Worm (Caenorhabditis elegans) whole organism, young adult: Measurements from ENCODE around the gene far-6.

Experiments
- B0019.2 ChIP-seq: fragments of 200-800 bp; sonication (Bioruptor generic); conservative IDR thresholded peaks from 2 replicates; pipeline ENCODE4 v1.3.6; 2022; ENCODE audit warnings: missing genetic modification reagents, missing genetic modification characterization, missing compliant biosample characterization
- B0336.3 ChIP-seq: fragments of 200-800 bp; sonication (Bioruptor generic); IDR thresholded peaks from 2 replicates; pipeline ENCODE4 v1.3.6; 2022; ENCODE audit warnings: missing genetic modification characterization, missing compliant biosample characterization
- D2030.7 ChIP-seq: fragments of 200-800 bp; sonication (Bioruptor generic); IDR thresholded peaks from 2 replicates; pipeline ENCODE4 v1.3.6; 2022; ENCODE audit warnings: missing genetic modification reagents, missing genetic modification characterization, missing compliant biosample characterization
- F33H1.4 ChIP-seq: fragments of 200-800 bp; sonication (Bioruptor generic); IDR thresholded peaks from 2 replicates; pipeline ENCODE4 v1.3.6; 2022; ENCODE audit warnings: missing genetic modification reagents, missing genetic modification characterization, missing compliant biosample characterization
- F39B2.1 ChIP-seq: fragments of 200-800 bp; sonication (Bioruptor generic); IDR thresholded peaks from 2 replicates; pipeline ENCODE4 v1.3.6; 2022; ENCODE audit warnings: missing genetic modification reagents, missing genetic modification characterization, missing compliant biosample characterization
- F49E8.2 ChIP-seq: sonication (generic microtip); optimal IDR thresholded peaks from 3 replicates; lab custom pipeline; 2017; ENCODE audit warnings: missing genetic modification characterization, mild to moderate bottlenecking, missing compliant biosample characterization, antibody characterized with exemption, moderate library complexity; ENCODE audit not compliant: insufficient read depth
- F52B5.7 ChIP-seq: sonication (generic microtip); optimal IDR thresholded peaks from 2 replicates; lab custom pipeline; 2016; ENCODE audit warnings: mild to moderate bottlenecking, missing genetic modification characterization, missing compliant biosample characterization
- F57C9.4 ChIP-seq: sonication (generic microtip); optimal IDR thresholded peaks from 2 replicates; lab custom pipeline; 2017; ENCODE audit warnings: mild to moderate bottlenecking, missing genetic modification characterization, missing compliant biosample characterization
- Y53G8AR.9 ChIP-seq: fragments of 200-800 bp; sonication (Bioruptor generic); conservative IDR thresholded peaks from 2 replicates; pipeline ENCODE4 v1.3.6; 2022; ENCODE audit warnings: missing genetic modification reagents, missing genetic modification characterization, missing compliant biosample characterization
- Y56A3A.18 ChIP-seq: fragments of 200-800 bp; sonication (Bioruptor generic); IDR thresholded peaks from 2 replicates; pipeline ENCODE4 v1.3.6; 2022; ENCODE audit warnings: missing genetic modification reagents, missing genetic modification characterization, missing compliant biosample characterization
- Y79H2A.3 ChIP-seq: fragments of 200-800 bp; sonication (Bioruptor generic); conservative IDR thresholded peaks from 2 replicates; pipeline ENCODE4 v1.3.6; 2022; ENCODE audit warnings: missing genetic modification reagents, missing genetic modification characterization, missing compliant biosample characterization
- Y95B8A.8 ChIP-seq: fragments of 200-800 bp; sonication (Bioruptor generic); IDR thresholded peaks from 2 replicates; pipeline ENCODE4 v1.3.6; 2022; ENCODE audit warnings: missing genetic modification reagents, missing genetic modification characterization, missing compliant biosample characterization
- attf-5 ChIP-seq: fragments of 200-800 bp; sonication (Bioruptor generic); optimal IDR thresholded peaks from 2 replicates; lab custom pipeline; 2018; ENCODE audit warnings: mild to moderate bottlenecking, missing genetic modification characterization, missing compliant biosample characterization
- attf-6 ChIP-seq: fragments of 200-800 bp; sonication (Bioruptor generic); IDR thresholded peaks from 2 replicates; pipeline ENCODE4 v1.3.6; 2022; ENCODE audit warnings: missing genetic modification reagents, missing genetic modification characterization, missing compliant biosample characterization
- bed-1 ChIP-seq: fragments of 200-800 bp; sonication (Bioruptor generic); IDR thresholded peaks from 2 replicates; pipeline ENCODE4 v1.3.6; 2022; ENCODE audit warnings: missing genetic modification reagents, missing genetic modification characterization, missing compliant biosample characterization
- bed-2 ChIP-seq: fragments of 200-800 bp; sonication (Bioruptor generic); IDR thresholded peaks from 2 replicates; pipeline ENCODE4 v1.3.6; 2022; ENCODE audit warnings: missing genetic modification reagents, missing genetic modification characterization, missing compliant biosample characterization
- ccch-3 ChIP-seq: fragments of 200-800 bp; sonication (Bioruptor generic); optimal IDR thresholded peaks from 2 replicates; lab custom pipeline; 2018; ENCODE audit warnings: mild to moderate bottlenecking, missing genetic modification characterization, missing compliant biosample characterization
- cebp-2 ChIP-seq: fragments of 200-800 bp; sonication (Bioruptor generic); IDR thresholded peaks from 2 replicates; pipeline ENCODE4 v1.3.6; 2022; ENCODE audit warnings: missing genetic modification characterization, missing compliant biosample characterization
- ceh-40 ChIP-seq: fragments of 200-800 bp; sonication (Bioruptor generic); IDR thresholded peaks from 2 replicates; pipeline ENCODE4 v1.3.6; 2022; ENCODE audit warnings: missing genetic modification characterization, missing compliant biosample characterization
- ceh-79 ChIP-seq: sonication (generic microtip); optimal IDR thresholded peaks from 2 replicates; lab custom pipeline; 2017; ENCODE audit warnings: mild to moderate bottlenecking, missing genetic modification characterization, missing compliant biosample characterization
- dox-1 ChIP-seq: fragments of 200-800 bp; sonication (Bioruptor generic); IDR thresholded peaks from 2 replicates; pipeline ENCODE4 v1.3.6; 2022; ENCODE audit warnings: missing genetic modification reagents, missing genetic modification characterization, missing compliant biosample characterization
- egl-18 ChIP-seq: fragments of 200-800 bp; sonication (Bioruptor generic); IDR thresholded peaks from 2 replicates; pipeline ENCODE4 v1.3.6; 2022; ENCODE audit warnings: missing genetic modification reagents, missing genetic modification characterization, missing compliant biosample characterization
- ekl-4 ChIP-seq: fragments of 200-800 bp; sonication (Bioruptor generic); IDR thresholded peaks from 2 replicates; pipeline ENCODE4 v1.3.6; 2022; ENCODE audit warnings: missing genetic modification reagents, missing genetic modification characterization, missing compliant biosample characterization
- ets-4 ChIP-seq: fragments of 200-800 bp; sonication (Bioruptor generic); optimal IDR thresholded peaks from 2 replicates; lab custom pipeline; 2018; ENCODE audit warnings: mild to moderate bottlenecking, missing genetic modification characterization, missing compliant biosample characterization
- hmg-20 ChIP-seq: fragments of 200-800 bp; sonication (Bioruptor generic); IDR thresholded peaks from 2 replicates; pipeline ENCODE4 v1.3.6; 2022; ENCODE audit warnings: missing genetic modification reagents, missing genetic modification characterization, missing compliant biosample characterization
- hrde-1 ChIP-seq: sonication (generic microtip); optimal IDR thresholded peaks from 2 replicates; lab custom pipeline; 2016; ENCODE audit warnings: missing genetic modification characterization, mild to moderate bottlenecking, missing compliant biosample characterization, moderate library complexity, missing genotype, missing genetic modification reagents, borderline replicate concordance
- let-526 ChIP-seq: fragments of 200-800 bp; sonication (Bioruptor generic); IDR thresholded peaks from 2 replicates; pipeline ENCODE4 v1.3.6; 2022; ENCODE audit warnings: missing genetic modification reagents, missing genetic modification characterization, missing compliant biosample characterization
- lin-26 ChIP-seq: fragments of 200-800 bp; sonication (Bioruptor generic); IDR thresholded peaks from 2 replicates; pipeline ENCODE4 v1.3.6; 2022; ENCODE audit warnings: missing genetic modification reagents, missing genetic modification characterization, missing compliant biosample characterization
- lin-35 ChIP-seq, 3 experiments: fragments of 150-350 bp in 2 of 3; sonication (generic microtip) in 1 of 3; optimal IDR thresholded peaks; 2 replicates each; lab custom pipeline; 2014 to 2018; ENCODE audit warnings: missing biosample characterization in 3 of 3, missing genetic modification characterization in 3 of 3, missing genetic modification reagents in 3 of 3
- lin-54 ChIP-seq: fragments of 200-800 bp; sonication (Bioruptor generic); optimal IDR thresholded peaks from 2 replicates; lab custom pipeline; 2018; ENCODE audit warnings: mild to moderate bottlenecking, missing genetic modification characterization, missing compliant biosample characterization
- lir-1 ChIP-seq: fragments of 200-800 bp; sonication (Bioruptor generic); conservative IDR thresholded peaks from 2 replicates; pipeline ENCODE4 v1.3.6; 2022; ENCODE audit warnings: missing genetic modification reagents, missing genetic modification characterization, missing compliant biosample characterization
- lsl-1 ChIP-seq: fragments of 200-800 bp; sonication (Bioruptor generic); optimal IDR thresholded peaks from 2 replicates; lab custom pipeline; 2018; ENCODE audit warnings: mild to moderate bottlenecking, missing genetic modification characterization, moderate library complexity, missing compliant biosample characterization
- madf-3 ChIP-seq: fragments of 200-800 bp; sonication (Bioruptor generic); IDR thresholded peaks from 2 replicates; pipeline ENCODE4 v1.3.6; 2022; ENCODE audit warnings: missing genetic modification reagents, missing genetic modification characterization, missing compliant biosample characterization
- mes-4 ChIP-seq: sonication (generic microtip); optimal IDR thresholded peaks from 2 replicates; lab custom pipeline; 2016; ENCODE audit warnings: missing genotype, missing genetic modification characterization, missing compliant biosample characterization
- nfyb-1 ChIP-seq: fragments of 200-800 bp; sonication (Bioruptor generic); IDR thresholded peaks from 2 replicates; pipeline ENCODE4 v1.3.6; 2022; ENCODE audit warnings: missing genetic modification reagents, missing genetic modification characterization, missing compliant biosample characterization
- nhr-90 ChIP-seq: sonication (generic microtip); optimal IDR thresholded peaks from 2 replicates; lab custom pipeline; 2016; ENCODE audit warnings: missing genotype, mild to moderate bottlenecking, missing genetic modification characterization, missing compliant biosample characterization
- rpc-1 ChIP-seq, 2 experiments: fragments of 150-350 bp in 1 of 2; sonication (generic microtip) in 1 of 2; optimal IDR thresholded peaks; 2 replicates each; lab custom pipeline; 2014 to 2018; ENCODE audit warnings: missing biosample characterization in 1 of 2, missing genetic modification characterization in 1 of 2, missing genetic modification reagents in 1 of 2, missing genotype in 1 of 2
- snpc-3.4 ChIP-seq: sonication (generic microtip); optimal IDR thresholded peaks from 2 replicates; lab custom pipeline; 2017; ENCODE audit warnings: missing genetic modification characterization, mild to moderate bottlenecking, missing compliant biosample characterization, antibody characterized with exemption, moderate library complexity, missing genotype, missing genetic modification reagents
- snpc-4 ChIP-seq, 5 experiments: fragments of 150-350 bp in 1 of 5; sonication (generic microtip) in 4 of 5; optimal IDR thresholded peaks; 2 replicates each; lab custom pipeline; 2014 to 2018; ENCODE audit warnings: missing genetic modification characterization in 5 of 5, missing biosample characterization in 3 of 5, antibody characterized with exemption in 2 of 5, mild to moderate bottlenecking in 2 of 5, missing compliant biosample characterization in 2 of 5, missing genotype in 2 of 5, moderate library complexity in 2 of 5, missing genetic modification reagents in 1 of 5
- sptf-2 ChIP-seq: fragments of 200-800 bp; sonication (Bioruptor generic); optimal IDR thresholded peaks from 2 replicates; lab custom pipeline; 2018; ENCODE audit warnings: mild to moderate bottlenecking, missing genetic modification characterization, missing compliant biosample characterization
- tbp1 ChIP-seq: fragments of 200-800 bp; sonication (Bioruptor generic); optimal IDR thresholded peaks from 2 replicates; lab custom pipeline; 2018; ENCODE audit warnings: mild to moderate bottlenecking, missing genetic modification characterization, missing compliant biosample characterization
- unc-130 ChIP-seq: sonication (generic microtip); optimal IDR thresholded peaks from 2 replicates; lab custom pipeline; 2016; ENCODE audit warnings: missing genetic modification reagents, missing genetic modification characterization, missing compliant biosample characterization
- unc-62 ChIP-seq: fragments of 150-350 bp; optimal IDR thresholded peaks from 2 replicates; lab custom pipeline; 2014; ENCODE audit warnings: missing biosample characterization, missing genetic modification reagents, missing genetic modification characterization
- zfh-2 ChIP-seq: fragments of 200-800 bp; sonication (Bioruptor generic); conservative IDR thresholded peaks from 2 replicates; pipeline ENCODE4 v1.3.6; 2022; ENCODE audit warnings: missing genetic modification reagents, missing genetic modification characterization, missing compliant biosample characterization
- zim-3 ChIP-seq: sonication (generic microtip); optimal IDR thresholded peaks from 2 replicates; lab custom pipeline; 2017; ENCODE audit warnings: mild to moderate bottlenecking, missing genetic modification characterization, moderate library complexity, missing compliant biosample characterization
- ztf-25 ChIP-seq: fragments of 200-800 bp; sonication (Bioruptor generic); IDR thresholded peaks from 2 replicates; pipeline ENCODE4 v1.3.6; 2022; ENCODE audit warnings: missing genetic modification reagents, missing genetic modification characterization, missing compliant biosample characterization

far-6 gene

ce11 chrIV:13353143-13353773 is 25.1 kb downstream of the far-6 start, which contains the start of the genes rec-8 and mex-5:
rec-8 (minus strand) TSS chrIV:13353193.
mex-5 (plus strand) TSS chrIV:13353723.
- TF ChIP-seq Y53G8AR.9 (0 out of 2 replicates have a peak, but pooled peaks have one; percentile 38), lsl-1 (GFP tag; lab: Kevin White, UChicago) (peak; percentile 97), F52B5.7 (tag; lab: Kevin White, UChicago) (no peak), bed-1 (GFP tag; lab: Robert Waterston, UW) (no peak), ceh-79 (tag; lab: Kevin White, UChicago) (no peak), cebp-2 (no peak), madf-3 (GFP tag; lab: Robert Waterston, UW) (0 out of 2 replicates have a peak, but pooled peaks have one; percentile 29), snpc-4 (GFP tag; optimal IDR thresholded peaks at IDR 0.05; lab: Kevin White, UChicago) (peak; percentile 28), snpc-4 (tag; optimal IDR thresholded peaks at IDR 0.05; lab: Kevin White, UChicago) (peak in 2 of 4 experiments; percentile 43 to 78), egl-18 (GFP tag; lab: Robert Waterston, UW) (no peak), unc-62 (GFP tag; lab: Kevin White, UChicago) (no peak), zim-3 (tag; lab: Kevin White, UChicago) (no peak), let-526 (GFP tag; lab: Robert Waterston, UW) (no peak), attf-5 (no peak), lir-1 (GFP tag; lab: Robert Waterston, UW) (peak; percentile 7; the same call in 1 of the 2 replicates), mes-4 (tag; lab: Kevin White, UChicago) (no peak), ccch-3 (GFP tag; lab: Kevin White, UChicago) (no peak), snpc-3.4 (tag; lab: Kevin White, UChicago) (peak; percentile 97), bed-2 (GFP tag; lab: Robert Waterston, UW) (no peak), hmg-20 (GFP tag; lab: Robert Waterston, UW) (no peak), F33H1.4 (GFP tag; lab: Robert Waterston, UW) (peak; percentile 98), ceh-40 (GFP tag; lab: Robert Waterston, UW) (no peak), rpc-1 (optimal IDR thresholded peaks at IDR 0.05; lab: Kevin White, UChicago) (no peak), rpc-1 (tag; optimal IDR thresholded peaks at IDR 0.05; lab: Kevin White, UChicago) (peak; percentile 12), D2030.7 (peak; percentile 89), ztf-25 (GFP tag; lab: Robert Waterston, UW) (0 out of 2 replicates have a peak, but pooled peaks have one; percentile 52), Y95B8A.8 (GFP tag; lab: Robert Waterston, UW) (peak; percentile 68; the same call in 1 of the 2 replicates), B0019.2 (peak; percentile 84), zfh-2 (GFP tag; lab: Robert Waterston, UW) (no peak), sptf-2 (no peak), unc-130 (peak; percentile 90), ekl-4 (GFP tag; lab: Robert Waterston, UW) (peak; percentile 64; the same call in 1 of the 2 replicates), Y56A3A.18 (no peak), F49E8.2 (tag; lab: Kevin White, UChicago) (peak; percentile 95), B0336.3 (GFP tag; lab: Robert Waterston, UW) (peak; percentile 42; the same call in 1 of the 2 replicates), Y79H2A.3 (no peak), lin-35 (GFP tag; optimal IDR thresholded peaks at IDR 0.05; lab: Kevin White, UChicago) (peak in 2 of 3 experiments; percentile 55 to 84), hrde-1 (no peak), lin-54 (GFP tag; lab: Kevin White, UChicago) (peak; percentile 75), F39B2.1 (no peak), nfyb-1 (GFP tag; lab: Robert Waterston, UW) (no peak), lin-26 (GFP tag; lab: Robert Waterston, UW) (no peak), dox-1 (peak; percentile 57; the same call in 1 of the 2 replicates), attf-6 (GFP tag; lab: Robert Waterston, UW) (peak; percentile 83), tbp1 (GFP tag; lab: Kevin White, UChicago) (peak; percentile 53), F57C9.4 (no peak), nhr-90 (no peak), ets-4 (GFP tag; lab: Kevin White, UChicago) (no peak)
